Fruit fly (Drosophila melanogaster) whole organism, embryonic: ENCODE results near the gene Wwox.
"Not testable (repeated sequence)": the region's sequence is repeated elsewhere in the genome, so short reads cannot be mapped to it uniquely, and the experiment has no call there.

Experiments used
- CG1024 ChIP-seq: fragments of 200-800 bp; sonication (Bioruptor generic); IDR thresholded peaks from 2 replicates; pipeline ENCODE4 v1.3.6; 2022; ENCODE audit warnings: missing biosample characterization, missing genetic modification characterization
- CG10321 ChIP-seq: fragments of 200-800 bp; sonication (Bioruptor generic); IDR thresholded peaks from 2 replicates; pipeline ENCODE4 v1.3.6; 2022; ENCODE audit warnings: missing biosample characterization, missing genetic modification characterization
- CG10431 ChIP-seq: fragments of 200-800 bp; sonication (Bioruptor generic); optimal IDR thresholded peaks from 3 replicates; lab custom pipeline; 2018; ENCODE audit warnings: missing biosample characterization, mild to moderate bottlenecking, missing genetic modification characterization
- CG11560 ChIP-seq: fragments of 200-800 bp; sonication (Bioruptor generic); IDR thresholded peaks from 3 replicates; pipeline ENCODE4 v1.3.6; 2022; ENCODE audit warnings: missing biosample characterization, missing genetic modification characterization
- CG12769 ChIP-seq: fragments of 200-800 bp; sonication (Bioruptor generic); optimal IDR thresholded peaks from 2 replicates; lab custom pipeline; 2019; ENCODE audit warnings: missing biosample characterization, mild to moderate bottlenecking, missing genetic modification characterization, moderate library complexity
- CG13624 ChIP-seq: fragments of 200-800 bp; sonication (Bioruptor generic); optimal IDR thresholded peaks from 2 replicates; lab custom pipeline; 2016; ENCODE audit warnings: missing biosample characterization, missing genetic modification characterization
- CG14014 ChIP-seq: fragments of 200-800 bp; sonication (Bioruptor generic); IDR thresholded peaks from 2 replicates; pipeline ENCODE4 v1.3.6; 2022; ENCODE audit warnings: missing biosample characterization, missing genetic modification characterization
- CG14441 ChIP-seq: fragments of 200-800 bp; sonication (Bioruptor generic); IDR thresholded peaks from 2 replicates; pipeline ENCODE4 v1.3.6; 2022; ENCODE audit warnings: missing biosample characterization, missing genetic modification characterization
- CG15073 ChIP-seq: fragments of 200-800 bp; sonication (Bioruptor generic); optimal IDR thresholded peaks from 2 replicates; lab custom pipeline; 2016; ENCODE audit warnings: missing biosample characterization, missing genetic modification characterization
- CG1832 ChIP-seq: fragments of 200-800 bp; sonication (Bioruptor generic); optimal IDR thresholded peaks from 2 replicates; lab custom pipeline; 2017; ENCODE audit warnings: missing biosample characterization, mild to moderate bottlenecking, missing genetic modification characterization, inconsistent platforms
- CG32532 ChIP-seq: fragments of 200-800 bp; sonication (Bioruptor generic); IDR thresholded peaks from 2 replicates; pipeline ENCODE4 v1.3.6; 2022; ENCODE audit warnings: missing biosample characterization, missing genetic modification characterization
- CG3281 ChIP-seq: fragments of 200-800 bp; sonication (Bioruptor generic); optimal IDR thresholded peaks from 3 replicates; lab custom pipeline; 2017; ENCODE audit warnings: missing biosample characterization, mild to moderate bottlenecking, missing genetic modification characterization
- CG34422 ChIP-seq: fragments of 200-800 bp; sonication (Bioruptor generic); IDR thresholded peaks from 3 replicates; pipeline ENCODE4 v1.3.6; 2022; ENCODE audit warnings: missing biosample characterization, missing genetic modification characterization
- CG3847 ChIP-seq: fragments of 200-800 bp; sonication (Bioruptor generic); IDR thresholded peaks from 2 replicates; pipeline ENCODE4 v1.3.6; 2022; ENCODE audit warnings: missing biosample characterization, missing genetic modification characterization
- CG4360 ChIP-seq: fragments of 200-800 bp; sonication (Bioruptor generic); IDR thresholded peaks from 2 replicates; pipeline ENCODE4 v1.3.6; 2022; ENCODE audit warnings: missing biosample characterization, missing genetic modification characterization
- CG5180 ChIP-seq: fragments of 200-800 bp; sonication (Bioruptor generic); optimal IDR thresholded peaks from 3 replicates; lab custom pipeline; 2017; ENCODE audit warnings: missing biosample characterization, missing genetic modification characterization, mild to moderate bottlenecking, moderate library complexity, missing genetic modification reagents
- CG6272 ChIP-seq: fragments of 200-800 bp; sonication (Bioruptor generic); IDR thresholded peaks from 2 replicates; pipeline ENCODE4 v1.3.6; 2022; ENCODE audit warnings: missing biosample characterization, missing genetic modification characterization
- CG6654 ChIP-seq: fragments of 200-800 bp; sonication (Bioruptor generic); optimal IDR thresholded peaks from 2 replicates; lab custom pipeline; 2017; ENCODE audit warnings: missing biosample characterization, mild to moderate bottlenecking, missing genetic modification characterization
- CG6791 ChIP-seq: fragments of 200-800 bp; sonication (Bioruptor generic); IDR thresholded peaks from 3 replicates; pipeline ENCODE4 v1.3.6; 2022; ENCODE audit warnings: missing biosample characterization, missing genetic modification characterization; ENCODE audit not compliant: partially characterized antibody
- CG6854 ChIP-seq: fragments of 200-800 bp; sonication (Bioruptor generic); optimal IDR thresholded peaks from 3 replicates; lab custom pipeline; 2017; ENCODE audit warnings: missing biosample characterization, mild to moderate bottlenecking, missing genetic modification characterization
- CG7745 ChIP-seq: fragments of 200-800 bp; sonication (Bioruptor generic); optimal IDR thresholded peaks from 2 replicates; lab custom pipeline; 2018; ENCODE audit warnings: missing biosample characterization, mild to moderate bottlenecking, missing genetic modification characterization, moderate library complexity
- CG8089 ChIP-seq: fragments of 200-800 bp; sonication (Bioruptor generic); optimal IDR thresholded peaks from 3 replicates; lab custom pipeline; 2016; ENCODE audit warnings: missing biosample characterization, missing genetic modification characterization
- CG8924 ChIP-seq: fragments of 200-800 bp; optimal IDR thresholded peaks from 3 replicates; lab custom pipeline; 2019; ENCODE audit warnings: missing biosample characterization, mild to moderate bottlenecking, missing genetic modification characterization, moderate library complexity
- CG9797 ChIP-seq: fragments of 200-800 bp; sonication (Bioruptor generic); optimal IDR thresholded peaks from 3 replicates; lab custom pipeline; 2018; ENCODE audit warnings: missing biosample characterization, mild to moderate bottlenecking, missing genetic modification characterization
- Deaf1 ChIP-seq: fragments of 200-800 bp; optimal IDR thresholded peaks from 3 replicates; lab custom pipeline; 2019; ENCODE audit warnings: missing biosample characterization, mild to moderate bottlenecking, missing genetic modification characterization, moderate library complexity
- Dfd ChIP-seq, 2 experiments: fragments of >200 bp; optimal IDR thresholded peaks; 2 replicates each; lab custom pipeline; 2017; ENCODE audit warnings: missing biosample characterization in 2 of 2, missing genetic modification characterization in 2 of 2
- Drgx ChIP-seq: fragments of 200-800 bp; sonication (Bioruptor generic); IDR thresholded peaks from 2 replicates; pipeline ENCODE4 v1.3.6; 2022; ENCODE audit warnings: missing biosample characterization, missing genetic modification characterization
- ERR ChIP-seq: fragments of 200-800 bp; sonication (Bioruptor generic); optimal IDR thresholded peaks from 2 replicates; lab custom pipeline; 2016; ENCODE audit warnings: missing biosample characterization, missing genetic modification characterization
- Hr3 ChIP-seq: fragments of 200-800 bp; sonication (Bioruptor generic); optimal IDR thresholded peaks from 3 replicates; lab custom pipeline; 2016; ENCODE audit warnings: missing biosample characterization, missing genetic modification characterization
- Jarid2 ChIP-seq: fragments of 200-800 bp; sonication (Bioruptor generic); optimal IDR thresholded peaks from 3 replicates; lab custom pipeline; 2017; ENCODE audit warnings: mild to moderate bottlenecking, missing biosample characterization, missing genetic modification reagents, missing genetic modification characterization
- Nf-YA ChIP-seq: fragments of 200-800 bp; sonication (Bioruptor generic); IDR thresholded peaks from 2 replicates; pipeline ENCODE4 v1.3.6; 2022; ENCODE audit warnings: missing biosample characterization, missing genetic modification characterization
- abd-A ChIP-seq: fragments of 200-800 bp; sonication (Bioruptor generic); optimal IDR thresholded peaks from 3 replicates; lab custom pipeline; 2019; ENCODE audit warnings: missing biosample characterization, mild to moderate bottlenecking, missing genetic modification characterization, moderate library complexity
- ash1 ChIP-seq: fragments of 200-800 bp; sonication (Bioruptor generic); optimal IDR thresholded peaks from 2 replicates; lab custom pipeline; 2018; ENCODE audit warnings: missing biosample characterization, mild to moderate bottlenecking, missing genetic modification characterization
- ato ChIP-seq: fragments of 200-800 bp; sonication (Bioruptor generic); IDR thresholded peaks from 2 replicates; pipeline ENCODE4 v1.3.6; 2022; ENCODE audit warnings: missing biosample characterization, missing genetic modification characterization; ENCODE audit not compliant: partially characterized antibody
- ci ChIP-seq: fragments of 200-800 bp; sonication (Bioruptor generic); IDR thresholded peaks from 3 replicates; pipeline ENCODE4 v1.3.6; 2022; ENCODE audit warnings: missing biosample characterization, missing genetic modification characterization
- crol ChIP-seq: fragments of 200-800 bp; sonication (Bioruptor generic); IDR thresholded peaks from 2 replicates; pipeline ENCODE4 v1.3.6; 2022; ENCODE audit warnings: missing biosample characterization, missing genetic modification characterization
- emc ChIP-seq: fragments of 200-800 bp; sonication (Bioruptor generic); optimal IDR thresholded peaks from 2 replicates; lab custom pipeline; 2016; ENCODE audit warnings: missing biosample characterization, missing genetic modification characterization
- exex ChIP-seq: fragments of 200-800 bp; sonication (Bioruptor generic); optimal IDR thresholded peaks from 4 replicates; lab custom pipeline; 2018; ENCODE audit warnings: missing biosample characterization, mild to moderate bottlenecking, missing genetic modification characterization, moderate library complexity
- gcm ChIP-seq: fragments of 200-800 bp; sonication (Bioruptor generic); optimal IDR thresholded peaks from 2 replicates; lab custom pipeline; 2019; ENCODE audit warnings: missing biosample characterization, mild to moderate bottlenecking, missing genetic modification characterization, moderate library complexity
- knrl ChIP-seq: fragments of 200-800 bp; sonication (Bioruptor generic); IDR thresholded peaks from 3 replicates; pipeline ENCODE4 v1.3.6; 2022; ENCODE audit warnings: missing biosample characterization, missing genetic modification characterization; ENCODE audit not compliant: partially characterized antibody
- repo ChIP-seq: fragments of 200-800 bp; sonication (Bioruptor generic); optimal IDR thresholded peaks from 2 replicates; lab custom pipeline; 2016; ENCODE audit warnings: missing biosample characterization, missing genetic modification characterization
- rib ChIP-seq: fragments of 200-800 bp; sonication (Bioruptor generic); IDR thresholded peaks from 2 replicates; pipeline ENCODE4 v1.3.6; 2022; ENCODE audit warnings: missing biosample characterization, missing genetic modification characterization
- sd ChIP-seq: fragments of 200-800 bp; sonication (Bioruptor generic); optimal IDR thresholded peaks from 3 replicates; lab custom pipeline; 2018; ENCODE audit warnings: missing biosample characterization, mild to moderate bottlenecking, missing genetic modification characterization, moderate library complexity
- sna ChIP-seq: fragments of 200-800 bp; sonication (Bioruptor generic); IDR thresholded peaks from 2 replicates; pipeline ENCODE4 v1.3.6; 2022; ENCODE audit warnings: missing biosample characterization, missing genetic modification characterization; ENCODE audit not compliant: partially characterized antibody
- so ChIP-seq: fragments of 200-800 bp; sonication (Bioruptor generic); IDR thresholded peaks from 3 replicates; pipeline ENCODE4 v1.3.6; 2022; ENCODE audit warnings: missing biosample characterization, missing genetic modification characterization
- vvl ChIP-seq: fragments of 200-800 bp; sonication (Bioruptor generic); IDR thresholded peaks from 2 replicates; pipeline ENCODE4 v1.3.6; 2022; ENCODE audit warnings: missing biosample characterization, missing genetic modification characterization
- zfh1 ChIP-seq: fragments of 200-800 bp; sonication (Bioruptor generic); IDR thresholded peaks from 3 replicates; pipeline ENCODE4 v1.3.6; 2022; ENCODE audit warnings: missing biosample characterization, missing genetic modification characterization

Wwox gene

DNA sequence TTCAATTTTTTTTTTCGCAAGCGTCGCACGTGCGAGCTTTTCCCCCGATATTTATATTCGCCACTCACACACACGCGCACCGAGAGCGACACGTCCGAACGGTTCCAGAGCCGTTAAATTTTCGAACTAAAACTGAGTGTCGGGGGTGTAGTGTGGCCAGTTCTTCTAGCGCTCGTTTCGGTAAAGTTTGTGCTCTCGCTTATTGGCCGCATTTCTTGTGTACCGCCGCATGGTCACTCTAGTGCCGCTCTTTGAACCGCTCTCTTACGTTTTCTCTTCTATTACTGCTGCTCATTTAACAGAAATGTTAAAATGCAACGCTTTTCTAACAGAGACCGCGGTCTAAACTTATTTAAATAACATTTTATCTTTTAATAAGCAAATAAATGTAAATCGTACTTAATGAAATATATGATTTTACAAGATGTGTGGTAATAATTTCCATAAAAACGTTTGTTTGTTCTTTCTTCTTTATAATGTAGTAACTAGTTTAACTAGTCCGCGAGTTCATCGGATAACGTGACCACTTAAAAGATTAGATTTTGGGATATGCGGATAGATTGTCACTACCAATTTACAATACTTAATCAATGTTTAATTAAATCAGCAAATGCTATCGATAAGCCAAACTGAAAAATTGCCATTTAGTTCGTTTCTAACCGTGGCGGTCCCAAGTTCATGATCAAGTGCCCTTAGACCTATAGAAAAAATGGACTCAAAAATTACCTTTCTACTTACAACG lies 19.9 kb downstream of the Wwox start, which contains the start of gene Snoo (continued):
- TF ChIP-seq ERR (GFP tag; lab: Kevin White, UChicago), result peak; percentile 27
- TF ChIP-seq crol, result no peak; the same call in 1 of the 2 replicates
- peak; percentile 66 for TF ChIP-seq Deaf1 (tag; lab: Kevin White, UChicago)
- TF ChIP-seq CG1024 (GFP tag; lab: Robert Waterston, UW), result no peak
- no peak for TF ChIP-seq CG15073 (GFP tag; lab: Kevin White, UChicago)
- 0 out of 3 replicates have a peak, but pooled peaks have one; percentile 6 for TF ChIP-seq zfh1
- TF ChIP-seq vvl (GFP tag; lab: Robert Waterston, UW), result peak; percentile 75; the same call in 1 of the 2 replicates
- peak; percentile 90 for TF ChIP-seq CG9797
- peak; percentile 62; the same call in 1 of the 2 replicates for TF ChIP-seq rib (GFP tag; lab: Robert Waterston, UW)
- no peak for TF ChIP-seq emc
- peak; percentile 26 for TF ChIP-seq CG5180 (GFP tag; lab: Kevin White, UChicago)
- TF ChIP-seq CG10431, result no peak
- peak; percentile 87 for TF ChIP-seq exex
- TF ChIP-seq CG3847 (GFP tag; lab: Robert Waterston, UW), result peak; percentile 63
- no peak for TF ChIP-seq CG6654 (GFP tag; lab: Kevin White, UChicago)
- no peak for TF ChIP-seq Nf-YA
- peak; percentile 38; the same call in 1 of the 2 replicates for TF ChIP-seq ato
- TF ChIP-seq CG7745 (tag; lab: Kevin White, UChicago), result no peak
- TF ChIP-seq CG12769, result no peak
- TF ChIP-seq so (GFP tag; lab: Robert Waterston, UW), result peak; percentile 52; the same call in 2 of the 3 replicates
- peak; percentile 30; the same call in 1 of the 2 replicates for TF ChIP-seq CG14014 (GFP tag; lab: Robert Waterston, UW)

dm6 chr2L:7983646-7984045 lies 20.4 kb downstream of the Wwox start, which contains the start of gene CG7231:
Gene CG7231, plus strand, starts transcription at chr2L:7983946.
- TF ChIP-seq CG8089 (GFP tag; lab: Kevin White, UChicago); CG7745 (tag; lab: Kevin White, UChicago); CG11560: not testable (repeated sequence)

- TF ChIP-seq Hr3 (GFP tag; lab: Kevin White, UChicago) (no peak), CG10321 (peak; percentile 44; the same call in 1 of the 2 replicates), abd-A (tag; lab: Kevin White, UChicago) (peak; percentile 8), Jarid2 (peak; percentile 2), CG8924 (tag; lab: Kevin White, UChicago) (peak; percentile 10), CG4360 (GFP tag; lab: Robert Waterston, UW) (peak; percentile 91), repo (GFP tag; lab: Kevin White, UChicago) (no peak), gcm (GFP tag; lab: Kevin White, UChicago) (no peak), ash1 (GFP tag; lab: Kevin White, UChicago) (peak; percentile 5), CG14441 (no peak), sna (GFP tag; lab: Robert Waterston, UW) (0 out of 2 replicates have a peak, but pooled peaks have one; percentile 22), CG34422 (GFP tag; lab: Robert Waterston, UW) (peak; percentile 71; the same call in 1 of the 3 replicates), CG32532 (GFP tag; lab: Robert Waterston, UW) (peak; percentile 7; the same call in 1 of the 2 replicates), ci (peak; percentile 53; the same call in 2 of the 3 replicates), CG6272 (GFP tag; lab: Robert Waterston, UW) (no peak), CG6854 (GFP tag; lab: Kevin White, UChicago) (no peak), knrl (GFP tag; lab: Robert Waterston, UW) (no peak), sd (tag; lab: Kevin White, UChicago) (peak; percentile 74), Dfd (GFP tag; optimal IDR thresholded peaks at IDR 0.05; lab: Kevin White, UChicago) (peak; percentile 43 to 91), CG6791 (0 out of 3 replicates have a peak, but pooled peaks have one; percentile 16), CG13624 (GFP tag; lab: Kevin White, UChicago) (peak; percentile 17), Drgx (GFP tag; lab: Robert Waterston, UW) (peak; percentile 9; the same call in 1 of the 2 replicates), CG1832 (GFP tag; lab: Kevin White, UChicago) (peak; percentile 84), CG3281 (no peak)
Observed at dm6 chr2L:7976738-7977137, 27.3 kb downstream of the Wwox start.
